Worm (Caenorhabditis elegans) whole organism, mixed stage, embryonic: ENCODE results near the gene F23F1.6.

ENCODE experiments used
- bed-3 ChIP-seq: fragments of 200-800 bp; sonication (Bioruptor generic); optimal IDR thresholded peaks from 3 replicates; lab custom pipeline; 2018; ENCODE audit warnings: mild to moderate bottlenecking, missing genetic modification characterization, moderate library complexity, missing compliant biosample characterization
- ceh-39 ChIP-seq: fragments of 150-350 bp; optimal IDR thresholded peaks from 2 replicates; lab custom pipeline; 2014; ENCODE audit warnings: missing biosample characterization, missing genetic modification characterization
- ceh-43 ChIP-seq: fragments of 200-800 bp; sonication (Bioruptor generic); optimal IDR thresholded peaks from 2 replicates; lab custom pipeline; 2018; ENCODE audit warnings: mild to moderate bottlenecking, missing genetic modification characterization, moderate library complexity, missing compliant biosample characterization
- ceh-83 ChIP-seq: fragments of 200-800 bp; sonication (Bioruptor generic); optimal IDR thresholded peaks from 2 replicates; lab custom pipeline; 2018; ENCODE audit warnings: mild to moderate bottlenecking, missing genetic modification characterization, missing compliant biosample characterization
- ces-1 ChIP-seq: fragments of 150-350 bp; optimal IDR thresholded peaks from 2 replicates; lab custom pipeline; 2014; ENCODE audit warnings: missing biosample characterization, missing genetic modification reagents, missing genetic modification characterization
- cnd-1 ChIP-seq: fragments of 200-800 bp; sonication (Bioruptor generic); optimal IDR thresholded peaks from 2 replicates; lab custom pipeline; 2018; ENCODE audit warnings: mild to moderate bottlenecking, missing genetic modification characterization, missing compliant biosample characterization
- drap-1 ChIP-seq: fragments of 200-800 bp; sonication (Bioruptor generic); optimal IDR thresholded peaks from 3 replicates; lab custom pipeline; 2018; ENCODE audit warnings: mild to moderate bottlenecking, missing genetic modification characterization, missing compliant biosample characterization
- elt-1 ChIP-seq: sonication (generic microtip); optimal IDR thresholded peaks from 2 replicates; lab custom pipeline; 2017; ENCODE audit warnings: missing genetic modification characterization, mild to moderate bottlenecking, missing compliant biosample characterization, antibody characterized with exemption, moderate library complexity, borderline replicate concordance; ENCODE audit not compliant: insufficient read depth
- elt-3 ChIP-seq: fragments of 150-350 bp; optimal IDR thresholded peaks from 2 replicates; lab custom pipeline; 2014; ENCODE audit warnings: missing biosample characterization, missing genetic modification characterization
- flh-1 ChIP-seq: fragments of 200-800 bp; sonication (Bioruptor generic); optimal IDR thresholded peaks from 2 replicates; lab custom pipeline; 2018; ENCODE audit warnings: mild to moderate bottlenecking, missing genetic modification characterization, moderate library complexity, missing compliant biosample characterization
- ham-2 ChIP-seq: fragments of 200-800 bp; sonication (Bioruptor generic); optimal IDR thresholded peaks from 2 replicates; lab custom pipeline; 2018; ENCODE audit warnings: mild to moderate bottlenecking, missing genetic modification characterization, missing compliant biosample characterization
- hlh-1 ChIP-seq: fragments of 150-350 bp; optimal IDR thresholded peaks from 2 replicates; lab custom pipeline; 2014; ENCODE audit warnings: missing biosample characterization, missing genetic modification reagents, missing genetic modification characterization
- lin-13 ChIP-seq: fragments of 150-350 bp; optimal IDR thresholded peaks from 2 replicates; lab custom pipeline; 2014; ENCODE audit warnings: missing biosample characterization, missing genetic modification characterization
- lin-32 ChIP-seq: fragments of 200-800 bp; sonication (Bioruptor generic); optimal IDR thresholded peaks from 2 replicates; lab custom pipeline; 2018; ENCODE audit warnings: mild to moderate bottlenecking, missing genetic modification characterization, missing compliant biosample characterization
- lsy-2 ChIP-seq: fragments of 150-350 bp; optimal IDR thresholded peaks from 2 replicates; lab custom pipeline; 2014; ENCODE audit warnings: missing biosample characterization, missing genetic modification characterization
- mab-5 ChIP-seq: fragments of 150-350 bp; optimal IDR thresholded peaks from 2 replicates; lab custom pipeline; 2014; ENCODE audit warnings: missing biosample characterization, missing genetic modification characterization
- mep-1 ChIP-seq: fragments of 150-350 bp; optimal IDR thresholded peaks from 2 replicates; lab custom pipeline; 2017; ENCODE audit warnings: missing biosample characterization, missing genetic modification reagents, missing genetic modification characterization, inconsistent platforms
- mls-2 ChIP-seq: sonication (generic microtip); optimal IDR thresholded peaks from 2 replicates; lab custom pipeline; 2016; ENCODE audit warnings: mild to moderate bottlenecking, missing genetic modification characterization, moderate library complexity, missing compliant biosample characterization
- nhr-12 ChIP-seq: fragments of 150-350 bp; optimal IDR thresholded peaks from 2 replicates; lab custom pipeline; 2014; ENCODE audit warnings: missing biosample characterization, missing genetic modification characterization
- nhr-2 ChIP-seq: fragments of 150-350 bp; optimal IDR thresholded peaks from 2 replicates; lab custom pipeline; 2014; ENCODE audit warnings: missing biosample characterization, missing genetic modification characterization
- nhr-237 ChIP-seq: fragments of 150-350 bp; optimal IDR thresholded peaks from 2 replicates; lab custom pipeline; 2014; ENCODE audit warnings: missing biosample characterization, missing genetic modification characterization
- nhr-28 ChIP-seq: fragments of 150-350 bp; optimal IDR thresholded peaks from 2 replicates; lab custom pipeline; 2014; ENCODE audit warnings: missing biosample characterization, missing genetic modification characterization
- nhr-76 ChIP-seq: sonication (generic microtip); optimal IDR thresholded peaks from 2 replicates; lab custom pipeline; 2017; ENCODE audit warnings: missing biosample characterization, missing genetic modification characterization
- pha-4 ChIP-seq: fragments of 150-350 bp; optimal IDR thresholded peaks from 2 replicates; lab custom pipeline; 2018; ENCODE audit warnings: missing biosample characterization, missing genetic modification reagents, missing genetic modification characterization
- sem-2 ChIP-seq: fragments of 200-800 bp; sonication (Bioruptor generic); optimal IDR thresholded peaks from 2 replicates; lab custom pipeline; 2018; ENCODE audit warnings: mild to moderate bottlenecking, missing genetic modification characterization, missing compliant biosample characterization
- snpc-4 ChIP-seq: fragments of 150-350 bp; optimal IDR thresholded peaks from 2 replicates; lab custom pipeline; 2014; ENCODE audit warnings: missing biosample characterization, missing genetic modification characterization
- sptf-1 ChIP-seq: sonication (generic microtip); optimal IDR thresholded peaks from 2 replicates; lab custom pipeline; 2017; ENCODE audit warnings: mild to moderate bottlenecking, missing genetic modification characterization, moderate library complexity, missing compliant biosample characterization
- unc-120 ChIP-seq: sonication (generic microtip); optimal IDR thresholded peaks from 2 replicates; lab custom pipeline; 2017; ENCODE audit warnings: missing genetic modification characterization, missing compliant biosample characterization; ENCODE audit not compliant: poor library complexity, severe bottlenecking
- unc-39 ChIP-seq: fragments of 150-350 bp; optimal IDR thresholded peaks from 2 replicates; lab custom pipeline; 2014; ENCODE audit warnings: missing biosample characterization, missing genetic modification characterization
- unc-62 ChIP-seq: fragments of 150-350 bp; optimal IDR thresholded peaks from 2 replicates; lab custom pipeline; 2014; ENCODE audit warnings: missing biosample characterization, missing genetic modification reagents, missing genetic modification characterization
- zip-8 ChIP-seq: fragments of 150-350 bp; optimal IDR thresholded peaks from 2 replicates; lab custom pipeline; 2014; ENCODE audit warnings: missing biosample characterization, missing genetic modification characterization
- ztf-11 ChIP-seq: fragments of 150-350 bp; optimal IDR thresholded peaks from 2 replicates; lab custom pipeline; 2014; ENCODE audit warnings: missing biosample characterization, missing genetic modification characterization

F23F1.6 gene

ce11 chrII:33904-34303 is 3.2 kb downstream of the F23F1.6 start, which contains the start of gene F23F1.2:
TSS of gene F23F1.2 (plus strand) at chrII:34204.
- TF ChIP-seq pha-4 (tag; lab: Kevin White, UChicago) (no peak), mls-2 (tag; lab: Kevin White, UChicago) (no peak), elt-3 (tag; lab: Kevin White, UChicago) (no peak), elt-1 (tag; lab: Kevin White, UChicago) (no peak), unc-120 (tag; lab: Kevin White, UChicago) (no peak), ceh-83 (GFP tag; lab: Kevin White, UChicago) (no peak), nhr-2 (tag; lab: Kevin White, UChicago) (no peak), nhr-12 (no peak), unc-39 (tag; lab: Kevin White, UChicago) (no peak), ceh-43 (GFP tag; lab: Kevin White, UChicago) (no peak), sptf-1 (tag; lab: Kevin White, UChicago) (no peak), ham-2 (GFP tag; lab: Kevin White, UChicago) (no peak), hlh-1 (tag; lab: Kevin White, UChicago) (no peak), cnd-1 (tag; lab: Kevin White, UChicago) (no peak), ces-1 (GFP tag; lab: Kevin White, UChicago) (no peak), drap-1 (GFP tag; lab: Kevin White, UChicago) (no peak)

- TF ChIP-seq snpc-4 (tag; lab: Kevin White, UChicago) (no peak), elt-1 (tag; lab: Kevin White, UChicago) (no peak), sem-2 (GFP tag; lab: Kevin White, UChicago) (no peak), cnd-1 (tag; lab: Kevin White, UChicago) (no peak), unc-39 (tag; lab: Kevin White, UChicago) (no peak), lin-32 (GFP tag; lab: Kevin White, UChicago) (no peak), ceh-43 (GFP tag; lab: Kevin White, UChicago) (no peak), ztf-11 (no peak), mls-2 (tag; lab: Kevin White, UChicago) (no peak)
Measured at ce11 chrII:31521-31920, 5.6 kb downstream of the F23F1.6 start, which contains the start of the genes F23F1.5 and fbxc-54. TSS of gene F23F1.5 (minus strand) at chrII:31584. TSS of gene fbxc-54 (plus strand) at chrII:31719.

- no peak for TF ChIP-seq lin-13 (tag; lab: Kevin White, UChicago)
Measured at ce11 chrII:29578-29977, 7.5 kb downstream of the F23F1.6 start.

ce11 chrII:28283-28682 is 8.8 kb downstream of the F23F1.6 start, which contains the start of gene F23F1.4:
TSS of gene F23F1.4 (minus strand) at chrII:28423.
- TF ChIP-seq nhr-2 (tag; lab: Kevin White, UChicago): peak; percentile 95
- no peak for TF ChIP-seq flh-1 (GFP tag; lab: Kevin White, UChicago)
- no peak for TF ChIP-seq nhr-12
- peak; percentile 32 for TF ChIP-seq zip-8 (tag; lab: Kevin White, UChicago)

DNA sequence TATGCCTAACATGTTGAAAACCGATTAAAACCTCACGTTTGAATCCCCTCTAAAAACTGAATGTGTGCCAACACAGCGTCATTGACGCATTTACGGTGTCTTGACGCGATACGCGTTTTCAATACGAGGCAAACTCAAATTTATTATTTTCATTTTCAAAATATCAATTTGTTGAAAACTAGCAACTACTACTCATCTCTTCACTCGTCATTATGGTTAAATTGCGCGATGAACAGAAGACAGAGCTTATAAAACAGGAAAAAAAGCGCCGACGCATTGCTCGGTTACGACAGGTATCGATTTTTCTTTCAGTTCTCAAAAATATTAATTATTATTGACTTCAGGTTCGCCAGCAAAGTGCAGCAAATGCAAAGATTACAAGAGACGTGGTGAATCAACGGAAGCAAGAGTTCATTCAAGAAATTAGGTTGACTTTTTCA is 12.5 kb downstream of the F23F1.6 start, which contains the start of gene enee-1:
TSS of gene enee-1 (plus strand) at position 108 of the 440 bp plus-strand sequence.
- no peak for TF ChIP-seq nhr-76 (tag; lab: Kevin White, UChicago)
- TF ChIP-seq ceh-43 (GFP tag; lab: Kevin White, UChicago): no peak
- TF ChIP-seq ces-1 (GFP tag; lab: Kevin White, UChicago): peak; percentile 62
- TF ChIP-seq ztf-11: peak; percentile 32
- TF ChIP-seq mep-1 (tag; lab: Kevin White, UChicago): peak; percentile 50
- TF ChIP-seq ham-2 (GFP tag; lab: Kevin White, UChicago): no peak
- TF ChIP-seq pha-4 (tag; lab: Kevin White, UChicago): peak; percentile 65
- no peak for TF ChIP-seq cnd-1 (tag; lab: Kevin White, UChicago)
- peak; percentile 59 for TF ChIP-seq nhr-237 (tag; lab: Kevin White, UChicago)
- TF ChIP-seq mab-5 (tag; lab: Kevin White, UChicago): no peak
- no peak for TF ChIP-seq nhr-28 (tag; lab: Kevin White, UChicago)
- no peak for TF ChIP-seq mls-2 (tag; lab: Kevin White, UChicago)
- TF ChIP-seq unc-62 (GFP tag; lab: Kevin White, UChicago): peak; percentile 32
- no peak for TF ChIP-seq lin-32 (GFP tag; lab: Kevin White, UChicago)
- TF ChIP-seq lin-13 (tag; lab: Kevin White, UChicago): peak; percentile 77
- TF ChIP-seq ceh-39: peak; percentile 20
- TF ChIP-seq nhr-12: no peak
- TF ChIP-seq hlh-1 (tag; lab: Kevin White, UChicago): no peak
- TF ChIP-seq lsy-2: peak; percentile 53
- no peak for TF ChIP-seq bed-3 (GFP tag; lab: Kevin White, UChicago)
- no peak for TF ChIP-seq flh-1 (GFP tag; lab: Kevin White, UChicago)
